Worm (Caenorhabditis elegans): ENCODE data around the gene F42G8.8.

F42G8.8 gene

ce11 chrIV:8118790-8119189, at the start of gene F42G8.8:
F42G8.8 (plus strand) TSS chrIV:8119090.
- TF ChIP-seq rbr-2 (tag; optimal IDR thresholded peaks at IDR 0.05) (no peak), nhr-76 (tag; optimal IDR thresholded peaks at IDR 0.05) (no peak), nhr-11 (tag; optimal IDR thresholded peaks at IDR 0.05) (no peak), lin-1 (GFP tag; IDR thresholded peaks at IDR 0.05) (no peak), saeg-2 (GFP tag; IDR thresholded peaks at IDR 0.05) (no peak), Y48G9A.11 (GFP tag; IDR thresholded peaks at IDR 0.05) (no peak), dmd-8 (GFP tag; IDR thresholded peaks at IDR 0.05) (no peak), Y5F2A.4 (GFP tag; optimal IDR thresholded peaks at IDR 0.05) (no peak), php-3 (GFP tag; IDR thresholded peaks at IDR 0.05) (no peak), duxl-1 (tag; optimal IDR thresholded peaks at IDR 0.05; ENCODE audit: poor library complexity) (no peak)

ce11 chrIV:8069104-8069503, 49.8 kb upstream of the F42G8.8 start:
- TF ChIP-seq ceh-32 (tag; optimal IDR thresholded peaks at IDR 0.05; ENCODE audit: poor library complexity): no peak
- TF ChIP-seq ctbp-1 (GFP tag; IDR thresholded peaks at IDR 0.05): no peak
- no peak for TF ChIP-seq ztf-7 (tag; optimal IDR thresholded peaks at IDR 0.05)
- TF ChIP-seq set-16 (GFP tag; IDR thresholded peaks at IDR 0.05): no peak
- no peak for TF ChIP-seq attf-4 (tag; optimal IDR thresholded peaks at IDR 0.05)
- TF ChIP-seq daf-19 (GFP tag; conservative IDR thresholded peaks at IDR 0.05): no peak
- no peak for TF ChIP-seq zip-2 (tag; optimal IDR thresholded peaks at IDR 0.05)
- TF ChIP-seq mep-1 (tag; optimal IDR thresholded peaks at IDR 0.05): peak; percentile 20
- no peak for TF ChIP-seq madf-9 (GFP tag; conservative IDR thresholded peaks at IDR 0.05)
- TF ChIP-seq nhr-76 (tag; optimal IDR thresholded peaks at IDR 0.05): no peak
- TF ChIP-seq unc-62 (GFP tag; optimal IDR thresholded peaks at IDR 0.05 in 1 of 2): peak in 1 of 2 experiments; percentile 92
- no peak for TF ChIP-seq unc-62 (tag; optimal IDR thresholded peaks at IDR 0.05)
- TF ChIP-seq R02D3.7 (tag; optimal IDR thresholded peaks at IDR 0.05): no peak
- no peak for TF ChIP-seq F49E8.2 (tag; optimal IDR thresholded peaks at IDR 0.05; ENCODE audit: borderline replicate concordance)
- no peak for TF ChIP-seq sdz-12 (GFP tag; optimal IDR thresholded peaks at IDR 0.05)
- no peak for TF ChIP-seq ceh-28 (tag; optimal IDR thresholded peaks at IDR 0.05)
- TF ChIP-seq mes-2 (tag; optimal IDR thresholded peaks at IDR 0.05; ENCODE audit: poor library complexity, severe bottlenecking): no peak
- no peak for TF ChIP-seq T20F7.1 (GFP tag; optimal IDR thresholded peaks at IDR 0.05)
- TF ChIP-seq nhr-237 (tag; optimal IDR thresholded peaks at IDR 0.05): no peak
- no peak for TF ChIP-seq tra-1 (GFP tag; IDR thresholded peaks at IDR 0.05)
- TF ChIP-seq ceh-62 (tag; optimal IDR thresholded peaks at IDR 0.05): no peak
- TF ChIP-seq hlh-11 (tag; optimal IDR thresholded peaks at IDR 0.05): peak; percentile 24
- no peak for TF ChIP-seq ZK337.2 (GFP tag; IDR thresholded peaks at IDR 0.05)
- TF ChIP-seq jun-1 (tag; optimal IDR thresholded peaks at IDR 0.05): no peak
- no peak for TF ChIP-seq dmd-9 (GFP tag; IDR thresholded peaks at IDR 0.05)
- TF ChIP-seq rbr-2 (tag; optimal IDR thresholded peaks at IDR 0.05): no peak
- no peak for TF ChIP-seq nhr-11 (tag; optimal IDR thresholded peaks at IDR 0.05)
- no peak for TF ChIP-seq lin-13 (GFP tag; optimal IDR thresholded peaks at IDR 0.05)
- TF ChIP-seq nhr-28 (tag; optimal IDR thresholded peaks at IDR 0.05): no peak
- TF ChIP-seq saeg-2 (GFP tag; IDR thresholded peaks at IDR 0.05): no peak
- no peak for TF ChIP-seq D1046.2 (GFP tag; IDR thresholded peaks at IDR 0.05)
- TF ChIP-seq ceh-20 (GFP tag; IDR thresholded peaks at IDR 0.05): peak; percentile 69; the same call in 1 of the 2 replicates
- no peak for TF ChIP-seq mxl-3 (GFP tag; optimal IDR thresholded peaks at IDR 0.05)
- no peak for TF ChIP-seq nhr-41 (GFP tag; IDR thresholded peaks at IDR 0.05)
- TF ChIP-seq lin-1 (GFP tag; IDR thresholded peaks at IDR 0.05): no peak
- no peak for TF ChIP-seq spr-1 (tag; optimal IDR thresholded peaks at IDR 0.05)
- TF ChIP-seq zfp-3 (GFP tag; conservative IDR thresholded peaks at IDR 0.05): no peak
- TF ChIP-seq mxl-2 (GFP tag; conservative IDR thresholded peaks at IDR 0.05): no peak
- TF ChIP-seq F26F4.8 (GFP tag; conservative IDR thresholded peaks at IDR 0.05): no peak
- peak in 1 of 2 experiments; percentile 24 for TF ChIP-seq lsy-2 (tag; optimal IDR thresholded peaks at IDR 0.05)
- no peak for TF ChIP-seq dpl-1 (GFP tag; optimal IDR thresholded peaks at IDR 0.05)
- TF ChIP-seq F10B5.3 (tag; optimal IDR thresholded peaks at IDR 0.05): no peak
- no peak for TF ChIP-seq F44E2.7 (GFP tag; IDR thresholded peaks at IDR 0.05)
- peak; percentile 18 for TF ChIP-seq lin-39 (tag; optimal IDR thresholded peaks at IDR 0.05)
- TF ChIP-seq hlh-30 (tag; optimal IDR thresholded peaks at IDR 0.05; ENCODE audit: insufficient read depth): peak; percentile 22

Measured in whole organism, L4 larva.